Worm (Caenorhabditis elegans) whole organism, L4/young adult: ENCODE data around the gene Y17D7B.2.
"Not testable (repeated sequence)": the region's sequence is repeated elsewhere in the genome, so short reads cannot be mapped to it uniquely, and the experiment has no call there.

Source experiments
- dao-5 ChIP-seq: sonication (generic microtip); optimal IDR thresholded peaks from 2 replicates; lab custom pipeline; 2016; ENCODE audit warnings: missing genotype, missing genetic modification characterization, moderate library complexity, missing compliant biosample characterization
- him-1 ChIP-seq: sonication (generic microtip); optimal IDR thresholded peaks from 2 replicates; lab custom pipeline; 2016; ENCODE audit warnings: missing genotype, missing genetic modification reagents, missing genetic modification characterization, missing compliant biosample characterization

- not testable (repeated sequence) for TF ChIP-seq dao-5, him-1 (tag; lab: Kevin White, UChicago)
These were observed 25.5 kb upstream of the Y17D7B.2 start, which contains the start of gene F11D11.22 for ce11 chrV:18762044-18762443.
